Fruit fly (Drosophila melanogaster) whole organism: ENCODE measurements around the gene CG6059.

Experiments used
- pan ChIP-seq: fragments of >200 bp; optimal IDR thresholded peaks from 2 replicates; lab custom pipeline; 2017
- usp ChIP-seq: fragments of >200 bp; optimal IDR thresholded peaks from 2 replicates; lab custom pipeline; 2017; ENCODE audit warnings: missing biosample characterization, missing genetic modification characterization, mixed read lengths

DNA sequence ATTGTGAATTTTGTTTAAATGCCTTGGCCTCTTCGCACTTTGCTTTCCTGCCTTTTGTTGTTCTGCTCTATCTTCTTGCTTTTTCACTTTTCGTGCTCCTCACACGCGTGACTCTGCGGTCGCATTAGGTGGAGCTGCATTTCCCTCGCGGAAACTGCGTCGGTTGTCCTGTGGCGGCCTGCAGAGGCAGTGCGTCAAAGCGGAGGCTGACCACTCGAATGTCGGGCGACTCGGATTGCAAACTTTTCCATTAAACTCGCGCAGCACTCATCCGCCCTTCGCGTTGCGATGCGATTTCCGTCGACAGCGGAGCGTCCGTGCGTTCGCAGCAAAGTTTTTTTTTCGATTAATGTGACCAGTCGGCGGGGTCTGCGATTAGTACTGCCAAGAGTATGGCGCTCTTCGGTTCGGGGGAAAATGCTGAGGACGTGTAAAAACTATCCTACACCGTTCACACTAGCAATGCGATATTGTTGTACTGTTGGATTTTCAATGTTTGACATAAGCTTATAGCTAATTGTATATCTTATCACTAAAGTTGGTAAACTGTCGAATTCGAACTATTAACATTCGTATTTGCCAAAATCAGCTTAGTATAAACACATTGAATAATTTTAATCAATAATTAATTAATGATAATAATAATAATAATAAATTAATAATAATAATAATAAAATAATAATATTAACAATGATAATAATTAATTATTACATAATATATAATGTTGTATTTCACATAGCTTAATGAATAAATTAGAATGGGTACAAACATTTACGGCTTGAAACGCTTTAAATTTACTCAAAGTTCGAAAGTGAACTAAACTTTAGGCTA, 26.4 kb upstream of the CG6059 start, which contains the start of gene CG6051:
- TF ChIP-seq pan (lab: Kevin White, UChicago), result no peak
- no peak for TF ChIP-seq usp (GFP tag; lab: Kevin White, UChicago)
